Worm (Caenorhabditis elegans) whole organism, early embryonic: ENCODE data around the gene C16C10.1.

ENCODE experiments used
- B0310.2 ChIP-seq: sonication (generic microtip); optimal IDR thresholded peaks from 2 replicates; lab custom pipeline; 2016; ENCODE audit warnings: mild to moderate bottlenecking, missing genetic modification characterization, missing compliant biosample characterization
- F13C5.2 ChIP-seq: sonication (generic microtip); optimal IDR thresholded peaks from 2 replicates; lab custom pipeline; 2017; ENCODE audit warnings: mild to moderate bottlenecking, missing genetic modification characterization, inconsistent platforms, missing compliant biosample characterization
- ama-1 ChIP-seq: fragments of 150-350 bp; optimal IDR thresholded peaks from 2 replicates; lab custom pipeline; 2014
- ceh-13 ChIP-seq: fragments of 200-800 bp; sonication (Bioruptor generic); optimal IDR thresholded peaks from 2 replicates; lab custom pipeline; 2018; ENCODE audit warnings: mild to moderate bottlenecking, missing genetic modification characterization, missing compliant biosample characterization
- ceh-36 ChIP-seq: sonication (generic microtip); optimal IDR thresholded peaks from 2 replicates; lab custom pipeline; 2016; ENCODE audit warnings: missing genetic modification characterization, inconsistent platforms, missing compliant biosample characterization
- ets-7 ChIP-seq: sonication (generic microtip); optimal IDR thresholded peaks from 2 replicates; lab custom pipeline; 2016; ENCODE audit warnings: missing genotype, missing genetic modification characterization, missing compliant biosample characterization
- flt-1 ChIP-seq: fragments of 200-800 bp; sonication (Bioruptor generic); IDR thresholded peaks from 2 replicates; pipeline ENCODE4 v1.3.6; 2022; ENCODE audit warnings: missing genetic modification characterization, missing compliant biosample characterization
- hmbx-1 ChIP-seq: sonication (generic microtip); optimal IDR thresholded peaks from 2 replicates; lab custom pipeline; 2016; ENCODE audit warnings: mild to moderate bottlenecking, missing genetic modification characterization, missing compliant biosample characterization
- hmg-4 ChIP-seq: fragments of 200-800 bp; sonication (Bioruptor generic); optimal IDR thresholded peaks from 2 replicates; lab custom pipeline; 2018; ENCODE audit warnings: mild to moderate bottlenecking, missing genetic modification characterization, missing compliant biosample characterization
- hnd-1 ChIP-seq: sonication (generic microtip); optimal IDR thresholded peaks from 2 replicates; lab custom pipeline; 2016; ENCODE audit warnings: missing genetic modification characterization, missing compliant biosample characterization
- pes-1 ChIP-seq: fragments of 200-800 bp; sonication (Bioruptor generic); IDR thresholded peaks from 2 replicates; pipeline ENCODE4 v1.3.6; 2022; ENCODE audit warnings: missing genetic modification reagents, missing genetic modification characterization, missing compliant biosample characterization
- sea-1 ChIP-seq: fragments of 200-800 bp; sonication (Bioruptor generic); conservative IDR thresholded peaks from 2 replicates; pipeline ENCODE4 v1.3.6; 2022; ENCODE audit warnings: missing genetic modification characterization, missing compliant biosample characterization
- tbx-11 ChIP-seq: fragments of 200-800 bp; sonication (Bioruptor generic); IDR thresholded peaks from 2 replicates; pipeline ENCODE4 v1.3.6; 2022; ENCODE audit warnings: missing genetic modification characterization, missing compliant biosample characterization
- tra-4 ChIP-seq: sonication (generic microtip); optimal IDR thresholded peaks from 2 replicates; lab custom pipeline; 2017; ENCODE audit warnings: missing genetic modification characterization, missing compliant biosample characterization

- TF ChIP-seq tbx-11 (no peak), tra-4 (tag; lab: Kevin White, UChicago) (no peak), ama-1 (lab: Kevin White, UChicago) (no peak), B0310.2 (tag; lab: Kevin White, UChicago) (no peak), hmbx-1 (tag; lab: Kevin White, UChicago) (no peak), hmg-4 (GFP tag; lab: Kevin White, UChicago) (no peak), pes-1 (GFP tag; lab: Robert Waterston, UW) (no peak), ets-7 (tag; lab: Kevin White, UChicago) (no peak), ceh-13 (no peak), sea-1 (no peak), ceh-36 (tag; lab: Kevin White, UChicago) (no peak), flt-1 (GFP tag; lab: Robert Waterston, UW) (no peak), F13C5.2 (tag; lab: Kevin White, UChicago) (no peak), hnd-1 (tag; lab: Kevin White, UChicago) (no peak)
Observed at ce11 chrIII:4143170-4143569, 38.1 kb downstream of the C16C10.1 start.
